Fruit fly (Drosophila melanogaster): Measurements from ENCODE around the gene p38c.

The p38c gene

dm6 chr3R:24106059-24106631 is 43.9 kb downstream of the p38c start (continued):
- TF ChIP-seq Adf1 (GFP tag; IDR thresholded peaks at IDR 0.05) (no peak), Abd-B (GFP tag; optimal IDR thresholded peaks at IDR 0.05) (peak; percentile 21), CG18764 (GFP tag; optimal IDR thresholded peaks at IDR 0.05) (peak; percentile 42), Dek (tag; optimal IDR thresholded peaks at IDR 0.05) (peak; percentile 11)

- TF ChIP-seq NK7.1 (GFP tag; optimal IDR thresholded peaks at IDR 0.05): no peak
- no peak for TF ChIP-seq btn (GFP tag; optimal IDR thresholded peaks at IDR 0.05)
- TF ChIP-seq Hmr (GFP tag; optimal IDR thresholded peaks at IDR 0.05): peak; percentile 56
- TF ChIP-seq Hsf (GFP tag; optimal IDR thresholded peaks at IDR 0.05): peak; percentile 19
- no peak for TF ChIP-seq MBD-R2 (GFP tag; IDR thresholded peaks at IDR 0.05)
- TF ChIP-seq CG4360 (GFP tag; IDR thresholded peaks at IDR 0.05): no peak
- no peak for TF ChIP-seq CG2889 (GFP tag; IDR thresholded peaks at IDR 0.05)
- no peak for TF ChIP-seq Xbp1 (GFP tag; optimal IDR thresholded peaks at IDR 0.05)
- TF ChIP-seq gem (tag; optimal IDR thresholded peaks at IDR 0.05): no peak
- no peak for TF ChIP-seq CG8281 (tag; optimal IDR thresholded peaks at IDR 0.05)
- TF ChIP-seq ATbp (GFP tag; optimal IDR thresholded peaks at IDR 0.05): no peak
- TF ChIP-seq sc (optimal IDR thresholded peaks at IDR 0.05): no peak
- TF ChIP-seq sc (GFP tag; optimal IDR thresholded peaks at IDR 0.05): no peak
- TF ChIP-seq sens-2 (GFP tag; IDR thresholded peaks at IDR 0.05): no peak
- no peak for TF ChIP-seq Dref (GFP tag; IDR thresholded peaks at IDR 0.05)
- TF ChIP-seq CG9876 (GFP tag; optimal IDR thresholded peaks at IDR 0.05): no peak
- TF ChIP-seq lola (GFP tag; optimal IDR thresholded peaks at IDR 0.05): no peak
- TF ChIP-seq CG30431 (GFP tag; optimal IDR thresholded peaks at IDR 0.05): no peak
- no peak for TF ChIP-seq CG12769 (tag; optimal IDR thresholded peaks at IDR 0.05)
- peak; percentile 32 for TF ChIP-seq tap (tag; optimal IDR thresholded peaks at IDR 0.05)
- no peak for TF ChIP-seq CG30403 (GFP tag; optimal IDR thresholded peaks at IDR 0.05)
- no peak for TF ChIP-seq CG31388 (GFP tag; optimal IDR thresholded peaks at IDR 0.05)
- TF ChIP-seq kni (GFP tag; optimal IDR thresholded peaks at IDR 0.05): no peak
- TF ChIP-seq CG7987 (GFP tag; optimal IDR thresholded peaks at IDR 0.05): no peak
- no peak for TF ChIP-seq CG8944 (GFP tag; optimal IDR thresholded peaks at IDR 0.05)
- no peak for TF ChIP-seq Dek (tag; optimal IDR thresholded peaks at IDR 0.05)
- TF ChIP-seq crc (GFP tag; optimal IDR thresholded peaks at IDR 0.05): no peak
- TF ChIP-seq Hr51 (GFP tag; optimal IDR thresholded peaks at IDR 0.05): peak in 1 of 2 experiments; percentile 29
- peak; percentile 25 for TF ChIP-seq abd-A (tag; optimal IDR thresholded peaks at IDR 0.05)
- no peak for TF ChIP-seq exex (tag; optimal IDR thresholded peaks at IDR 0.05)
- no peak for TF ChIP-seq da (GFP tag; optimal IDR thresholded peaks at IDR 0.05)
- no peak for TF ChIP-seq az2 (GFP tag; optimal IDR thresholded peaks at IDR 0.05)
- no peak for TF ChIP-seq CG1024 (GFP tag; IDR thresholded peaks at IDR 0.05)
- no peak for TF ChIP-seq CG10462 (GFP tag; optimal IDR thresholded peaks at IDR 0.05)
- no peak for TF ChIP-seq CG4707 (GFP tag; optimal IDR thresholded peaks at IDR 0.05)
- TF ChIP-seq stwl (tag; optimal IDR thresholded peaks at IDR 0.05): peak; percentile 44
- no peak for TF ChIP-seq CG18476 (GFP tag; optimal IDR thresholded peaks at IDR 0.05)
- TF ChIP-seq Fer3 (tag; optimal IDR thresholded peaks at IDR 0.05): peak; percentile 15
- peak; percentile 29 for TF ChIP-seq CG2712 (tag; optimal IDR thresholded peaks at IDR 0.05)
- TF ChIP-seq CG18599 (GFP tag; optimal IDR thresholded peaks at IDR 0.05): peak; percentile 47
- no peak for TF ChIP-seq HLH3B (GFP tag; IDR thresholded peaks at IDR 0.05)
- TF ChIP-seq gsb (GFP tag; IDR thresholded peaks at IDR 0.05): no peak
- peak; percentile 64 for TF ChIP-seq CG17829 (tag; optimal IDR thresholded peaks at IDR 0.05)
- no peak for TF ChIP-seq salm (tag; optimal IDR thresholded peaks at IDR 0.05)
- no peak for TF ChIP-seq zen2 (GFP tag; IDR thresholded peaks at IDR 0.05; ENCODE audit: partially characterized antibody)
These were observed 44.6 kb downstream of the p38c start, which contains the start of gene Syx1A for dm6 chr3R:24105312-24105902. Syx1A (minus strand) TSS chr3R:24105763.

Data from whole organism, embryonic.